Worm (Caenorhabditis elegans): Measurements from ENCODE around the gene F34D10.8.
"Not testable (repeated sequence)": the region's sequence is repeated elsewhere in the genome, so short reads cannot be mapped to it uniquely, and the experiment has no call there.

DNA sequence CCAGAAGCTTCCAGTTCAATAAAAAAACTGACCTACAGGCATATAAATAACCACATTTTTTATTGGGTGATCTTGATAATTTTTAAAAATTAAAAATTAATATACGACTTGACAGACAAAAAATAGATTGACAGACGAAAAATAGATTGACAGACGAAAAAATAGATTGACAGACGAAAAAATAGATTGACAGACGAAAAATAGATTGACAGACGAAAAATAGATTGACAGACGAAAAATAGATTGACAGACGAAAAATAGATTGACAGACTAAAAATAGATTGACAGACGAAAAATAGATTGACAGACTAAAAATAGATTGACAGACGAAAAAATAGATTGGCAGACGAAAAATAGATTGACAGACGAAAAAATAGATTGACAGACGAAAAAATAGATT, 39.8 kb downstream of the F34D10.8 start:
- TF ChIP-seq ama-1 (optimal IDR thresholded peaks at IDR 0.05); ama-1 (GFP tag; optimal IDR thresholded peaks at IDR 0.05); pha-4 (tag; optimal IDR thresholded peaks at IDR 0.05); F33H1.4 (GFP tag; IDR thresholded peaks at IDR 0.05); nfya-2 (GFP tag; IDR thresholded peaks at IDR 0.05); madf-8 (GFP tag; conservative IDR thresholded peaks at IDR 0.05); dpl-1 (GFP tag; optimal IDR thresholded peaks at IDR 0.05); him-1 (tag; optimal IDR thresholded peaks at IDR 0.05); ceh-100 (GFP tag; IDR thresholded peaks at IDR 0.05): not testable (repeated sequence)
